Fruit fly (Drosophila melanogaster): ENCODE data around the gene CG14641.

Gene CG14641

dm6 chr3R:4252943-4253342 is 20.8 kb upstream of the CG14641 start, which contains the start of gene CG14644:
Gene CG14644 (minus strand): TSS chr3R:4253043.
- TF ChIP-seq CG4360 (GFP tag; IDR thresholded peaks at IDR 0.05) (no peak), CG14667 (GFP tag; IDR thresholded peaks at IDR 0.05) (no peak), crol (GFP tag; IDR thresholded peaks at IDR 0.05) (no peak), CG17829 (tag; optimal IDR thresholded peaks at IDR 0.05) (no peak), CG3163 (GFP tag; optimal IDR thresholded peaks at IDR 0.05) (no peak), Dbx (GFP tag; IDR thresholded peaks at IDR 0.05) (no peak), Rx (GFP tag; IDR thresholded peaks at IDR 0.05) (no peak)

- TF ChIP-seq CG12769 (tag; optimal IDR thresholded peaks at IDR 0.05), result peak; percentile 13
- no peak for TF ChIP-seq ato (GFP tag; IDR thresholded peaks at IDR 0.05; ENCODE audit: partially characterized antibody)
- no peak for TF ChIP-seq jing (GFP tag; optimal IDR thresholded peaks at IDR 0.05)
- TF ChIP-seq Med (GFP tag), result peak; percentile 56
These were observed 19.1 kb upstream of the CG14641 start, which contains the start of gene TwdlG for dm6 chr3R:4251241-4251640. Gene TwdlG (minus strand): TSS chr3R:4251341.

- TF ChIP-seq grn (GFP tag; optimal IDR thresholded peaks at IDR 0.05) (no peak), CG7963 (GFP tag; IDR thresholded peaks at IDR 0.05; ENCODE audit: partially characterized antibody) (no peak), CG2712 (tag; optimal IDR thresholded peaks at IDR 0.05) (no peak), CG14965 (GFP tag; optimal IDR thresholded peaks at IDR 0.05; ENCODE audit: borderline replicate concordance) (no peak), sqz (GFP tag; optimal IDR thresholded peaks at IDR 0.05) (no peak), Hr78 (GFP tag; optimal IDR thresholded peaks at IDR 0.05) (no peak), Blimp-1 (GFP tag; optimal IDR thresholded peaks at IDR 0.05) (peak; percentile 83), Dfd (GFP tag; optimal IDR thresholded peaks at IDR 0.05) (no peak), Bteb2 (GFP tag; optimal IDR thresholded peaks at IDR 0.05) (no peak), CG12769 (tag; optimal IDR thresholded peaks at IDR 0.05) (peak; percentile 74), btn (GFP tag; optimal IDR thresholded peaks at IDR 0.05) (no peak), Dbx (GFP tag; IDR thresholded peaks at IDR 0.05) (no peak), Rfx (GFP tag; IDR thresholded peaks at IDR 0.05) (no peak), CG1529 (GFP tag; optimal IDR thresholded peaks at IDR 0.05) (no peak), chinmo (GFP tag; IDR thresholded peaks at IDR 0.05; ENCODE audit: partially characterized antibody) (0 out of 4 replicates have a peak, but pooled peaks have one; percentile 57), Med (GFP tag) (no peak), vfl (GFP tag; optimal IDR thresholded peaks at IDR 0.05) (no peak), ac (GFP tag; optimal IDR thresholded peaks at IDR 0.05) (no peak), trem (tag; optimal IDR thresholded peaks at IDR 0.05) (no peak), CG32532 (GFP tag; IDR thresholded peaks at IDR 0.05) (no peak), Bdp1 (GFP tag; optimal IDR thresholded peaks at IDR 0.05) (no peak), CG11456 (GFP tag; IDR thresholded peaks at IDR 0.05) (no peak), zfh2 (GFP tag; optimal IDR thresholded peaks at IDR 0.05) (no peak), CG16863 (GFP tag; optimal IDR thresholded peaks at IDR 0.05) (no peak), Ets65A (GFP tag) (peak; percentile 25), vvl (GFP tag; IDR thresholded peaks at IDR 0.05) (peak; percentile 66; the same call in 1 of the 2 replicates), B-H2 (GFP tag; optimal IDR thresholded peaks at IDR 0.05) (no peak), CG34422 (GFP tag; IDR thresholded peaks at IDR 0.05) (no peak), Kr (GFP tag; optimal IDR thresholded peaks at IDR 0.05) (no peak)
These were observed 17.8 kb upstream of the CG14641 start for dm6 chr3R:4249947-4250346.

- TF ChIP-seq Adf1 (GFP tag; IDR thresholded peaks at IDR 0.05) (no peak), slp2 (GFP tag; optimal IDR thresholded peaks at IDR 0.05) (no peak), ase (GFP tag; IDR thresholded peaks at IDR 0.05) (no peak), Ssrp (tag; optimal IDR thresholded peaks at IDR 0.05) (no peak), abd-A (tag; optimal IDR thresholded peaks at IDR 0.05) (peak; percentile 25), vvl (GFP tag; IDR thresholded peaks at IDR 0.05) (peak; percentile 58; the same call in 1 of the 2 replicates), Pdp1 (GFP tag; optimal IDR thresholded peaks at IDR 0.05) (peak in 1 of 2 experiments; percentile 7), Gug (GFP tag; IDR thresholded peaks at IDR 0.05) (no peak), Hr3 (GFP tag; optimal IDR thresholded peaks at IDR 0.05) (no peak), hth (optimal IDR thresholded peaks at IDR 0.05) (no peak), oc (tag; optimal IDR thresholded peaks at IDR 0.05) (peak; percentile 67), CG14050 (GFP tag; IDR thresholded peaks at IDR 0.05) (no peak)
These were observed 14.5 kb upstream of the CG14641 start, which contains the start of gene TwdlF for dm6 chr3R:4246578-4247070. Gene TwdlF (plus strand): TSS chr3R:4247020.

All from whole organism, embryonic.